Fruit fly (Drosophila melanogaster) whole organism, embryonic: ENCODE measurements around the gene CG13127.

Experiments
- Adf1 ChIP-seq: fragments of 200-800 bp; sonication (Bioruptor generic); IDR thresholded peaks from 2 replicates; pipeline ENCODE4 v1.3.6; 2022; ENCODE audit warnings: missing biosample characterization, missing genetic modification characterization
- B-H2 ChIP-seq: fragments of 200-800 bp; sonication (Bioruptor generic); optimal IDR thresholded peaks from 2 replicates; lab custom pipeline; 2018; ENCODE audit warnings: missing biosample characterization, mild to moderate bottlenecking, missing genetic modification characterization
- BEAF-32 ChIP-seq: fragments of 200-800 bp; sonication (Bioruptor generic); optimal IDR thresholded peaks from 3 replicates; lab custom pipeline; 2017; ENCODE audit warnings: missing biosample characterization, missing genetic modification characterization, mild to moderate bottlenecking, moderate library complexity, missing genetic modification reagents
- Blimp-1 ChIP-seq: fragments of 200-800 bp; sonication (Bioruptor generic); optimal IDR thresholded peaks from 3 replicates; lab custom pipeline; 2018; ENCODE audit warnings: missing biosample characterization, missing genetic modification characterization, mild to moderate bottlenecking, moderate library complexity, missing genetic modification reagents
- CG10654 ChIP-seq: fragments of 200-800 bp; sonication (Bioruptor generic); optimal IDR thresholded peaks from 2 replicates; lab custom pipeline; 2016; ENCODE audit warnings: missing biosample characterization, missing genetic modification characterization
- CG11695 ChIP-seq: fragments of 200-800 bp; sonication (Bioruptor generic); IDR thresholded peaks from 3 replicates; pipeline ENCODE4 v1.3.6; 2022; ENCODE audit warnings: missing biosample characterization, missing genetic modification characterization
- CG11696 ChIP-seq: fragments of 200-800 bp; sonication (Bioruptor generic); IDR thresholded peaks from 2 replicates; pipeline ENCODE4 v1.3.6; 2022; ENCODE audit warnings: missing biosample characterization, missing genetic modification characterization
- CG13894 ChIP-seq: fragments of 200-800 bp; sonication (Bioruptor generic); optimal IDR thresholded peaks from 3 replicates; lab custom pipeline; 2018; ENCODE audit warnings: missing biosample characterization, mild to moderate bottlenecking, missing genetic modification characterization, moderate library complexity
- CG15073 ChIP-seq: fragments of 200-800 bp; sonication (Bioruptor generic); optimal IDR thresholded peaks from 2 replicates; lab custom pipeline; 2016; ENCODE audit warnings: missing biosample characterization, missing genetic modification characterization
- CG17328 ChIP-seq: fragments of 200-800 bp; sonication (Bioruptor generic); IDR thresholded peaks from 2 replicates; pipeline ENCODE4 v1.3.6; 2022; ENCODE audit warnings: missing biosample characterization, missing genetic modification characterization
- CG17385 ChIP-seq: fragments of 200-800 bp; sonication (Bioruptor generic); optimal IDR thresholded peaks from 3 replicates; lab custom pipeline; 2018; ENCODE audit warnings: missing biosample characterization, mild to moderate bottlenecking, missing genetic modification characterization
- CG2116 ChIP-seq: fragments of 200-800 bp; sonication (Bioruptor generic); optimal IDR thresholded peaks from 3 replicates; lab custom pipeline; 2018; ENCODE audit warnings: missing biosample characterization, mild to moderate bottlenecking, missing genetic modification characterization
- CG31441 ChIP-seq: fragments of 200-800 bp; sonication (Bioruptor generic); IDR thresholded peaks from 2 replicates; pipeline ENCODE4 v1.3.6; 2022; ENCODE audit warnings: missing biosample characterization, missing genetic modification characterization
- CG3838 ChIP-seq: fragments of 200-800 bp; sonication (Bioruptor generic); optimal IDR thresholded peaks from 3 replicates; lab custom pipeline; 2016; ENCODE audit warnings: missing biosample characterization, missing genetic modification characterization
- CG6683 ChIP-seq: fragments of 200-800 bp; sonication (Bioruptor generic); optimal IDR thresholded peaks from 2 replicates; lab custom pipeline; 2017; ENCODE audit warnings: missing biosample characterization, mild to moderate bottlenecking, missing genetic modification characterization, missing genetic modification reagents
- CG6813 ChIP-seq: fragments of 200-800 bp; sonication (Bioruptor generic); optimal IDR thresholded peaks from 2 replicates; lab custom pipeline; 2017; ENCODE audit warnings: missing biosample characterization, missing genetic modification characterization, mild to moderate bottlenecking, moderate library complexity, missing genetic modification reagents
- CG8281 ChIP-seq: fragments of 200-800 bp; sonication (Bioruptor generic); optimal IDR thresholded peaks from 2 replicates; lab custom pipeline; 2018; ENCODE audit warnings: missing biosample characterization, mild to moderate bottlenecking, missing genetic modification characterization, moderate library complexity
- CG8290 ChIP-seq, 3 experiments: fragments of 200-800 bp; sonication (Bioruptor generic); optimal IDR thresholded peaks; 2 replicates each; lab custom pipeline; 2016 to 2019; ENCODE audit warnings: missing biosample characterization in 3 of 3, missing genetic modification characterization in 3 of 3, mild to moderate bottlenecking in 2 of 3, moderate library complexity in 1 of 3
- Deaf1 ChIP-seq: fragments of 200-800 bp; optimal IDR thresholded peaks from 3 replicates; lab custom pipeline; 2019; ENCODE audit warnings: missing biosample characterization, mild to moderate bottlenecking, missing genetic modification characterization, moderate library complexity
- Doc3 ChIP-seq: fragments of 200-800 bp; sonication (Bioruptor generic); IDR thresholded peaks from 3 replicates; pipeline ENCODE4 v1.3.6; 2022; ENCODE audit warnings: missing biosample characterization, missing genetic modification characterization; ENCODE audit not compliant: partially characterized antibody
- Drgx ChIP-seq: fragments of 200-800 bp; sonication (Bioruptor generic); IDR thresholded peaks from 2 replicates; pipeline ENCODE4 v1.3.6; 2022; ENCODE audit warnings: missing biosample characterization, missing genetic modification characterization
- H2.0 ChIP-seq: fragments of 200-800 bp; sonication (Bioruptor generic); IDR thresholded peaks from 2 replicates; pipeline ENCODE4 v1.3.6; 2022; ENCODE audit warnings: missing biosample characterization, missing genetic modification characterization
- HHEX ChIP-seq: fragments of 200-800 bp; sonication (Bioruptor generic); optimal IDR thresholded peaks from 3 replicates; lab custom pipeline; 2017; ENCODE audit warnings: missing biosample characterization, mild to moderate bottlenecking, missing genetic modification characterization, missing genetic modification reagents
- Hmr ChIP-seq: fragments of 200-800 bp; sonication (Bioruptor generic); optimal IDR thresholded peaks from 3 replicates; lab custom pipeline; 2017; ENCODE audit warnings: mild to moderate bottlenecking, missing biosample characterization, missing genetic modification reagents, missing genetic modification characterization
- Hsf ChIP-seq: fragments of 200-800 bp; sonication (Bioruptor generic); optimal IDR thresholded peaks from 3 replicates; lab custom pipeline; 2016; ENCODE audit warnings: missing biosample characterization, missing genetic modification characterization
- NC2β ChIP-seq: fragments of 200-800 bp; sonication (Bioruptor generic); optimal IDR thresholded peaks from 2 replicates; lab custom pipeline; 2016; ENCODE audit warnings: missing biosample characterization, missing genetic modification characterization
- Sry-β ChIP-seq: fragments of 200-800 bp; sonication (Bioruptor generic); optimal IDR thresholded peaks from 2 replicates; lab custom pipeline; 2018; ENCODE audit warnings: missing biosample characterization, mild to moderate bottlenecking, missing genetic modification characterization, moderate library complexity
- Stat92E ChIP-seq, 3 experiments: fragments of >200 bp in 2 of 3; fragments of 200-800 bp in 1 of 3; sonication (Bioruptor generic) in 1 of 3; optimal IDR thresholded peaks; 2 replicates each; lab custom pipeline; 2017 to 2019; ENCODE audit warnings: missing biosample characterization in 3 of 3, missing genetic modification characterization in 3 of 3, mild to moderate bottlenecking in 1 of 3, moderate library complexity in 1 of 3
- ash1 ChIP-seq: fragments of 200-800 bp; sonication (Bioruptor generic); optimal IDR thresholded peaks from 2 replicates; lab custom pipeline; 2018; ENCODE audit warnings: missing biosample characterization, mild to moderate bottlenecking, missing genetic modification characterization
- bsh ChIP-seq, 2 experiments: fragments of 200-800 bp; sonication (Bioruptor generic); optimal IDR thresholded peaks; 2 replicates each; lab custom pipeline; 2017 to 2018; ENCODE audit warnings: mild to moderate bottlenecking in 2 of 2, missing biosample characterization in 2 of 2, missing genetic modification characterization in 2 of 2, moderate library complexity in 1 of 2
- cato ChIP-seq: fragments of 200-800 bp; sonication (Bioruptor generic); optimal IDR thresholded peaks from 2 replicates; lab custom pipeline; 2016; ENCODE audit warnings: missing biosample characterization, missing genetic modification characterization, borderline replicate concordance
- cg ChIP-seq: fragments of 200-800 bp; sonication (Bioruptor generic); optimal IDR thresholded peaks from 3 replicates; lab custom pipeline; 2019; ENCODE audit warnings: missing biosample characterization, mild to moderate bottlenecking, missing genetic modification characterization, moderate library complexity
- chinmo ChIP-seq: fragments of 200-800 bp; sonication (Bioruptor generic); IDR thresholded peaks from 4 replicates; pipeline ENCODE4 v1.3.6; 2022; ENCODE audit warnings: missing biosample characterization, missing genetic modification characterization; ENCODE audit not compliant: partially characterized antibody
- crol ChIP-seq: fragments of 200-800 bp; sonication (Bioruptor generic); IDR thresholded peaks from 2 replicates; pipeline ENCODE4 v1.3.6; 2022; ENCODE audit warnings: missing biosample characterization, missing genetic modification characterization
- eve ChIP-seq, 2 experiments: fragments of >200 bp; optimal IDR thresholded peaks; 2 replicates each; lab custom pipeline; 2017; ENCODE audit warnings: missing biosample characterization in 2 of 2, missing genetic modification characterization in 2 of 2
- exex ChIP-seq: fragments of 200-800 bp; sonication (Bioruptor generic); optimal IDR thresholded peaks from 4 replicates; lab custom pipeline; 2018; ENCODE audit warnings: missing biosample characterization, mild to moderate bottlenecking, missing genetic modification characterization, moderate library complexity
- gce ChIP-seq: fragments of 200-800 bp; sonication (Bioruptor generic); IDR thresholded peaks from 3 replicates; pipeline ENCODE4 v1.3.6; 2022; ENCODE audit warnings: missing biosample characterization, missing genetic modification characterization
- klu ChIP-seq: fragments of 200-800 bp; sonication (Bioruptor generic); IDR thresholded peaks from 2 replicates; pipeline ENCODE4 v1.3.6; 2022; ENCODE audit warnings: missing biosample characterization, missing genetic modification characterization
- oc ChIP-seq: fragments of 200-800 bp; sonication (Bioruptor generic); optimal IDR thresholded peaks from 2 replicates; lab custom pipeline; 2018; ENCODE audit warnings: missing biosample characterization, mild to moderate bottlenecking, missing genetic modification characterization, moderate library complexity
- sens-2 ChIP-seq: fragments of 200-800 bp; sonication (Bioruptor generic); IDR thresholded peaks from 2 replicates; pipeline ENCODE4 v1.3.6; 2022; ENCODE audit warnings: missing biosample characterization, missing genetic modification characterization
- seq ChIP-seq: fragments of 200-800 bp; sonication (Bioruptor generic); IDR thresholded peaks from 2 replicates; pipeline ENCODE4 v1.3.6; 2022; ENCODE audit warnings: missing biosample characterization, missing genetic modification characterization
- slp2 ChIP-seq: fragments of 200-800 bp; sonication (Bioruptor generic); optimal IDR thresholded peaks from 2 replicates; lab custom pipeline; 2016; ENCODE audit warnings: missing biosample characterization, missing genetic modification characterization
- tin ChIP-seq: fragments of 200-800 bp; sonication (Bioruptor generic); optimal IDR thresholded peaks from 3 replicates; lab custom pipeline; 2016; ENCODE audit warnings: missing biosample characterization, missing genetic modification characterization
- ttk ChIP-seq: fragments of 200-800 bp; sonication (Bioruptor generic); IDR thresholded peaks from 2 replicates; pipeline ENCODE4 v2.1.2; 2022; ENCODE audit warnings: missing biosample characterization, missing genetic modification characterization
- vnd ChIP-seq: fragments of 200-800 bp; sonication (Bioruptor generic); IDR thresholded peaks from 3 replicates; pipeline ENCODE4 v1.3.6; 2022; ENCODE audit warnings: missing biosample characterization, missing genetic modification characterization; ENCODE audit not compliant: partially characterized antibody
- zfh1 ChIP-seq: fragments of 200-800 bp; sonication (Bioruptor generic); IDR thresholded peaks from 3 replicates; pipeline ENCODE4 v1.3.6; 2022; ENCODE audit warnings: missing biosample characterization, missing genetic modification characterization
- zfh2 ChIP-seq: fragments of 200-800 bp; sonication (Bioruptor generic); optimal IDR thresholded peaks from 2 replicates; lab custom pipeline; 2016; ENCODE audit warnings: missing biosample characterization, missing genetic modification characterization

The CG13127 gene

dm6 chr2L:10002408-10003358, 23.8 kb upstream of the CG13127 start, which contains the start of the genes CG31875 and SoYb (continued):
- TF ChIP-seq HHEX (no peak), oc (no peak), H2.0 (no peak), tin (no peak), CG10654 (GFP tag; lab: Kevin White, UChicago) (no peak), CG13894 (no peak), slp2 (no peak), ash1 (GFP tag; lab: Kevin White, UChicago) (no peak), cato (no peak), CG8281 (tag; lab: Kevin White, UChicago) (no peak), cg (GFP tag; lab: Kevin White, UChicago) (peak; percentile 39), Sry-β (GFP tag; lab: Kevin White, UChicago) (no peak), vnd (GFP tag; lab: Robert Waterston, UW) (no peak), Adf1 (GFP tag; lab: Robert Waterston, UW) (no peak), sens-2 (no peak), CG2116 (no peak), crol (GFP tag; lab: Robert Waterston, UW) (no peak), CG17385 (GFP tag; lab: Kevin White, UChicago) (no peak), BEAF-32 (GFP tag; lab: Kevin White, UChicago) (no peak), ttk (GFP tag; lab: Robert Waterston, UW) (no peak), klu (GFP tag; lab: Robert Waterston, UW) (no peak), Doc3 (GFP tag; lab: Robert Waterston, UW) (no peak), CG15073 (no peak), Deaf1 (no peak), Hsf (GFP tag; lab: Kevin White, UChicago) (no peak), bsh (GFP tag; optimal IDR thresholded peaks at IDR 0.05; lab: Kevin White, UChicago) (no peak), CG3838 (GFP tag; lab: Kevin White, UChicago) (no peak), seq (no peak), CG11695 (GFP tag; lab: Robert Waterston, UW) (no peak), B-H2 (GFP tag; lab: Kevin White, UChicago) (no peak), gce (GFP tag; lab: Robert Waterston, UW) (no peak), Hmr (GFP tag; lab: Kevin White, UChicago) (no peak), Stat92E (GFP tag; optimal IDR thresholded peaks at IDR 0.05; lab: Kevin White, UChicago) (no peak), CG6683 (GFP tag; lab: Kevin White, UChicago) (no peak), CG8290 (GFP tag; optimal IDR thresholded peaks at IDR 0.05; lab: Kevin White, UChicago) (no peak), CG8290 (tag; optimal IDR thresholded peaks at IDR 0.05; lab: Kevin White, UChicago) (no peak), Blimp-1 (GFP tag; lab: Kevin White, UChicago) (no peak), NC2β (GFP tag; lab: Kevin White, UChicago) (no peak), CG17328 (GFP tag; lab: Robert Waterston, UW) (0 out of 2 replicates have a peak, but pooled peaks have one; percentile 9), eve (GFP tag; optimal IDR thresholded peaks at IDR 0.05; lab: Kevin White, UChicago) (no peak), exex (tag; lab: Kevin White, UChicago) (no peak), Drgx (GFP tag; lab: Robert Waterston, UW) (no peak), chinmo (GFP tag; lab: Robert Waterston, UW) (no peak), zfh1 (GFP tag; lab: Robert Waterston, UW) (no peak), CG31441 (GFP tag; lab: Robert Waterston, UW) (no peak), zfh2 (no peak), CG6813 (GFP tag; lab: Kevin White, UChicago) (no peak), CG11696 (no peak)
